Fruit fly (Drosophila melanogaster): Measurements from ENCODE around the gene CG3603.

DNA sequence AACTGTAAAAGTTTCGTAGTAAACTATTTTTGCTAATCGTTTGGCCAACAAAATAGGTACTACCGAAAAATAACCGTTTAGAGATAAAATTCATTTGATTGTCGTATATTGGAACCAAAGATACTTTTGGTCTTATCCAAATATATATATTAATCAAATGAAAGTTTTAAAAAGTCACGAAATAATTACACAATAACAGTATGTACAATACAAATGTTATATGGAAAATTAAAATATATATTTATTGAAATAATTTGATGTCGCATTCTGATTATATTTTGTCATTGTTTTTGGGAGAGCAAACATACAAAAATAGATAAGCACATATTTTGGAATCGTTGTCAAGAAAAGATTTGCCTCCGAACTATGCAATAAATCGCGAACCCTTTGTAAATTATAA, 9.3 kb upstream of the CG3603 start, which contains the start of gene CG14420:
- TF ChIP-seq usp (GFP tag; optimal IDR thresholded peaks at IDR 0.05) (no peak), Vsx2 (GFP tag; optimal IDR thresholded peaks at IDR 0.05; ENCODE audit: partially characterized antibody) (no peak), fru (GFP tag; optimal IDR thresholded peaks at IDR 0.05) (no peak), foxo (GFP tag; optimal IDR thresholded peaks at IDR 0.05) (no peak), OdsH (GFP tag; optimal IDR thresholded peaks at IDR 0.05) (no peak), rgr (GFP tag; optimal IDR thresholded peaks at IDR 0.05) (no peak), dsf (GFP tag; optimal IDR thresholded peaks at IDR 0.05; ENCODE audit: borderline replicate concordance) (no peak), Jra (GFP tag; optimal IDR thresholded peaks at IDR 0.05) (no peak)
